Worm (Caenorhabditis elegans) whole organism, early embryonic: ENCODE measurements around the gene Y113G7B.11.
A peak's percentile ranks its signal among the peaks of the same experiment; 100 is the strongest.

Experiments
- F13C5.2 ChIP-seq: sonication (generic microtip); optimal IDR thresholded peaks from 2 replicates; lab custom pipeline; 2017; ENCODE audit warnings: mild to moderate bottlenecking, missing genetic modification characterization, inconsistent platforms, missing compliant biosample characterization
- aly-1 ChIP-seq: sonication (generic microtip); optimal IDR thresholded peaks from 2 replicates; lab custom pipeline; 2016; ENCODE audit warnings: missing genetic modification characterization, missing compliant biosample characterization
- ama-1 ChIP-seq: fragments of 150-350 bp; optimal IDR thresholded peaks from 2 replicates; lab custom pipeline; 2014
- ets-7 ChIP-seq: sonication (generic microtip); optimal IDR thresholded peaks from 2 replicates; lab custom pipeline; 2016; ENCODE audit warnings: missing genotype, missing genetic modification characterization, missing compliant biosample characterization
- flt-1 ChIP-seq: fragments of 200-800 bp; sonication (Bioruptor generic); IDR thresholded peaks from 2 replicates; pipeline ENCODE4 v1.3.6; 2022; ENCODE audit warnings: missing genetic modification characterization, missing compliant biosample characterization
- hmbx-1 ChIP-seq: sonication (generic microtip); optimal IDR thresholded peaks from 2 replicates; lab custom pipeline; 2016; ENCODE audit warnings: mild to moderate bottlenecking, missing genetic modification characterization, missing compliant biosample characterization

ce11 chrV:20234439-20234838, 19.3 kb upstream of the Y113G7B.11 start:
- TF ChIP-seq ets-7 (no peak), flt-1 (0 out of 2 replicates have a peak, but pooled peaks have one; percentile 27), ama-1 (lab: Kevin White, UChicago) (peak; percentile 29), hmbx-1 (tag; lab: Kevin White, UChicago) (no peak), aly-1 (tag; lab: Kevin White, UChicago) (no peak), F13C5.2 (tag; lab: Kevin White, UChicago) (no peak)
